Worm (Caenorhabditis elegans) whole organism, L4 larva: ENCODE measurements around the gene lgc-20.
A peak's percentile ranks its signal among the peaks of the same experiment; 100 is the strongest.

Experiments
- D1046.2 ChIP-seq: fragments of 200-800 bp; sonication (Bioruptor generic); IDR thresholded peaks from 2 replicates; pipeline ENCODE4 v1.3.6; 2022; ENCODE audit warnings: missing genetic modification characterization, missing compliant biosample characterization
- F44E2.7 ChIP-seq: fragments of 200-800 bp; sonication (Bioruptor generic); IDR thresholded peaks from 2 replicates; pipeline ENCODE4 v2.1.2; 2022; ENCODE audit warnings: missing genetic modification characterization, missing compliant biosample characterization
- F49E8.2 ChIP-seq: sonication (generic microtip); optimal IDR thresholded peaks from 2 replicates; lab custom pipeline; 2016; ENCODE audit warnings: missing compliant biosample characterization, mild to moderate bottlenecking, missing genetic modification characterization, borderline replicate concordance
- R02D3.7 ChIP-seq: fragments of 150-350 bp; sonication (generic microtip); optimal IDR thresholded peaks from 3 replicates; lab custom pipeline; 2014; ENCODE audit warnings: missing biosample characterization, missing genetic modification characterization
- Y105C5A.15 ChIP-seq: fragments of 200-800 bp; sonication (Bioruptor generic); IDR thresholded peaks from 2 replicates; pipeline ENCODE4 v1.3.6; 2022; ENCODE audit warnings: missing genetic modification characterization, missing compliant biosample characterization
- Y5F2A.4 ChIP-seq: fragments of 200-800 bp; sonication (Bioruptor generic); optimal IDR thresholded peaks from 2 replicates; lab custom pipeline; 2018; ENCODE audit warnings: mild to moderate bottlenecking, missing genetic modification characterization, missing compliant biosample characterization
- Y75B8A.6 ChIP-seq: fragments of 200-800 bp; sonication (Bioruptor generic); IDR thresholded peaks from 2 replicates; pipeline ENCODE4 v1.3.6; 2022; ENCODE audit warnings: missing genetic modification reagents, missing genetic modification characterization, missing compliant biosample characterization
- ZK337.2 ChIP-seq: fragments of 200-800 bp; sonication (Bioruptor generic); IDR thresholded peaks from 2 replicates; pipeline ENCODE4 v1.3.6; 2022; ENCODE audit warnings: missing genetic modification reagents, missing genetic modification characterization, missing compliant biosample characterization
- aha-1 ChIP-seq: fragments of 150-350 bp; peaks from one replicate; lab custom pipeline; 2014; ENCODE audit warnings: missing biosample characterization, missing genetic modification characterization
- aly-2 ChIP-seq: sonication (generic microtip); optimal IDR thresholded peaks from 2 replicates; lab custom pipeline; 2018; ENCODE audit warnings: missing biosample characterization, missing genetic modification characterization
- ama-1 ChIP-seq: fragments of 150-350 bp; optimal IDR thresholded peaks from 2 replicates; lab custom pipeline; 2014; ENCODE audit warnings: inconsistent platforms, mixed read lengths
- ceh-28 ChIP-seq: fragments of 150-350 bp; optimal IDR thresholded peaks from 2 replicates; lab custom pipeline; 2014; ENCODE audit warnings: missing biosample characterization, missing genetic modification reagents, missing genetic modification characterization
- ceh-32 ChIP-seq: sonication (generic microtip); optimal IDR thresholded peaks from 2 replicates; lab custom pipeline; 2016; ENCODE audit warnings: mild to moderate bottlenecking, missing genetic modification characterization, missing compliant biosample characterization; ENCODE audit not compliant: poor library complexity
- ceh-44 ChIP-seq: fragments of 200-800 bp; sonication (Bioruptor generic); IDR thresholded peaks from 2 replicates; pipeline ENCODE4 v1.3.6; 2022; ENCODE audit warnings: missing genetic modification reagents, missing genetic modification characterization, missing compliant biosample characterization
- ces-1 ChIP-seq: fragments of 150-350 bp; sonication (generic microtip); optimal IDR thresholded peaks from 4 replicates; lab custom pipeline; 2014; ENCODE audit warnings: missing biosample characterization, missing genetic modification reagents, missing genetic modification characterization
- cey-2 ChIP-seq: sonication (generic microtip); optimal IDR thresholded peaks from 3 replicates; lab custom pipeline; 2017; ENCODE audit warnings: missing genetic modification characterization, mild to moderate bottlenecking, missing compliant biosample characterization, antibody characterized with exemption, borderline replicate concordance; ENCODE audit not compliant: insufficient read depth
- daf-16 ChIP-seq, 3 experiments: sonication (generic microtip); optimal IDR thresholded peaks; 2 replicates each; lab custom pipeline; 2016 to 2017; ENCODE audit warnings: missing genetic modification characterization in 3 of 3, missing genetic modification reagents in 3 of 3, mild to moderate bottlenecking in 2 of 3, missing compliant biosample characterization in 2 of 3, missing biosample characterization in 1 of 3, moderate library complexity in 1 of 3
- dmd-6 ChIP-seq: fragments of 200-800 bp; sonication (Bioruptor generic); IDR thresholded peaks from 2 replicates; pipeline ENCODE4 v1.3.6; 2022; ENCODE audit warnings: missing genetic modification reagents, missing genetic modification characterization, missing compliant biosample characterization
- fos-1 ChIP-seq: fragments of 150-350 bp; optimal IDR thresholded peaks from 2 replicates; lab custom pipeline; 2014; ENCODE audit warnings: missing biosample characterization, missing genetic modification characterization
- gei-8 ChIP-seq: fragments of 200-800 bp; sonication (Bioruptor generic); optimal IDR thresholded peaks from 2 replicates; lab custom pipeline; 2018; ENCODE audit warnings: mild to moderate bottlenecking, missing genetic modification characterization, missing compliant biosample characterization
- hlh-11 ChIP-seq: fragments of 200-800 bp; sonication (Bioruptor generic); optimal IDR thresholded peaks from 2 replicates; lab custom pipeline; 2018; ENCODE audit warnings: mild to moderate bottlenecking, missing genetic modification characterization, missing compliant biosample characterization
- hmg-1.1 ChIP-seq: fragments of 200-800 bp; sonication (Bioruptor generic); IDR thresholded peaks from 2 replicates; pipeline ENCODE4 v1.3.6; 2022; ENCODE audit warnings: missing genetic modification reagents, missing genetic modification characterization, missing compliant biosample characterization
- jun-1 ChIP-seq: fragments of 150-350 bp; optimal IDR thresholded peaks from 2 replicates; lab custom pipeline; 2014; ENCODE audit warnings: missing biosample characterization, missing genetic modification reagents, missing genetic modification characterization
- lim-7 ChIP-seq: fragments of 200-800 bp; sonication (Bioruptor generic); IDR thresholded peaks from 2 replicates; pipeline ENCODE4 v1.3.6; 2022; ENCODE audit warnings: missing genetic modification characterization, missing compliant biosample characterization
- lin-29 ChIP-seq: fragments of 200-800 bp; sonication (Bioruptor generic); IDR thresholded peaks from 2 replicates; pipeline ENCODE4 v1.3.6; 2022; ENCODE audit warnings: missing genetic modification reagents, missing genetic modification characterization, missing compliant biosample characterization
- lin-39 ChIP-seq: fragments of 150-350 bp; optimal IDR thresholded peaks from 2 replicates; lab custom pipeline; 2014; ENCODE audit warnings: missing biosample characterization, missing genetic modification reagents, missing genetic modification characterization
- lir-3 ChIP-seq: sonication (generic microtip); optimal IDR thresholded peaks from 2 replicates; lab custom pipeline; 2016; ENCODE audit warnings: mild to moderate bottlenecking, missing genetic modification characterization, missing compliant biosample characterization
- madf-5 ChIP-seq, 2 experiments: fragments of 200-800 bp; sonication (Bioruptor generic); IDR thresholded peaks; 2 replicates each; pipeline ENCODE4 v1.3.6; 2022; ENCODE audit warnings: missing compliant biosample characterization in 2 of 2, missing genetic modification characterization in 2 of 2
- mdl-1 ChIP-seq, 2 experiments: fragments of 150-350 bp in 1 of 2; sonication (generic microtip) in 1 of 2; optimal IDR thresholded peaks; 2 replicates each; lab custom pipeline; 2014 to 2017; ENCODE audit warnings: missing biosample characterization in 2 of 2, missing genetic modification characterization in 2 of 2
- mep-1 ChIP-seq: fragments of 150-350 bp; sonication (generic microtip); optimal IDR thresholded peaks from 3 replicates; lab custom pipeline; 2014; ENCODE audit warnings: missing biosample characterization, missing genetic modification characterization
- mes-2 ChIP-seq: sonication (generic microtip); optimal IDR thresholded peaks from 2 replicates; lab custom pipeline; 2016; ENCODE audit warnings: missing genotype, mild to moderate bottlenecking, missing genetic modification characterization, missing compliant biosample characterization; ENCODE audit not compliant: poor library complexity, severe bottlenecking
- mxl-2 ChIP-seq: fragments of 200-800 bp; sonication (Bioruptor generic); conservative IDR thresholded peaks from 2 replicates; pipeline ENCODE4 v1.3.6; 2022; ENCODE audit warnings: missing genetic modification reagents, missing genetic modification characterization, missing compliant biosample characterization
- mxl-3 ChIP-seq: fragments of 200-800 bp; sonication (Bioruptor generic); optimal IDR thresholded peaks from 2 replicates; lab custom pipeline; 2018; ENCODE audit warnings: mild to moderate bottlenecking, missing genetic modification characterization, missing compliant biosample characterization
- nhr-102 ChIP-seq: sonication (generic microtip); optimal IDR thresholded peaks from 2 replicates; lab custom pipeline; 2016; ENCODE audit warnings: mild to moderate bottlenecking, missing genetic modification characterization, moderate library complexity, missing compliant biosample characterization
- nhr-11 ChIP-seq: fragments of 150-350 bp; optimal IDR thresholded peaks from 2 replicates; lab custom pipeline; 2014; ENCODE audit warnings: missing biosample characterization, missing genetic modification characterization
- nhr-111 ChIP-seq: fragments of 200-800 bp; sonication (Bioruptor generic); optimal IDR thresholded peaks from 2 replicates; lab custom pipeline; 2018; ENCODE audit warnings: mild to moderate bottlenecking, missing genetic modification characterization, missing compliant biosample characterization
- nhr-48 ChIP-seq: sonication (generic microtip); optimal IDR thresholded peaks from 2 replicates; lab custom pipeline; 2016; ENCODE audit warnings: mild to moderate bottlenecking, missing genetic modification characterization, missing compliant biosample characterization
- pha-4 ChIP-seq, 2 experiments: fragments of 150-350 bp in 1 of 2; fragments of 200-800 bp in 1 of 2; sonication (Bioruptor generic) in 1 of 2; IDR thresholded peaks in 1 of 2; optimal IDR thresholded peaks in 1 of 2; 2 replicates each; pipeline versions ENCODE4 v1.3.6 to Lab custom; 2014 to 2022; ENCODE audit warnings: missing genetic modification characterization in 2 of 2, missing genetic modification reagents in 2 of 2, missing biosample characterization in 1 of 2, missing compliant biosample characterization in 1 of 2
- rbr-2 ChIP-seq: sonication (generic microtip); optimal IDR thresholded peaks from 2 replicates; lab custom pipeline; 2016; ENCODE audit warnings: missing genotype, missing genetic modification characterization, missing compliant biosample characterization
- saeg-2 ChIP-seq: fragments of 200-800 bp; sonication (Bioruptor generic); IDR thresholded peaks from 2 replicates; pipeline ENCODE4 v1.3.6; 2022; ENCODE audit warnings: missing genetic modification reagents, missing genetic modification characterization, missing compliant biosample characterization
- skn-1 ChIP-seq: fragments of 150-350 bp; optimal IDR thresholded peaks from 2 replicates; lab custom pipeline; 2014; ENCODE audit warnings: missing biosample characterization, missing genetic modification characterization
- snpc-4 ChIP-seq: fragments of 150-350 bp; optimal IDR thresholded peaks from 2 replicates; lab custom pipeline; 2014; ENCODE audit warnings: missing biosample characterization, missing genetic modification characterization
- spr-1 ChIP-seq: sonication (generic microtip); optimal IDR thresholded peaks from 2 replicates; lab custom pipeline; 2016; ENCODE audit warnings: mild to moderate bottlenecking, missing genetic modification characterization, missing compliant biosample characterization
- tag-97 ChIP-seq: fragments of 200-800 bp; sonication (Bioruptor generic); IDR thresholded peaks from 2 replicates; pipeline ENCODE4 v1.3.6; 2022; ENCODE audit warnings: missing genetic modification characterization, missing compliant biosample characterization
- unc-130 ChIP-seq: sonication (generic microtip); optimal IDR thresholded peaks from 2 replicates; lab custom pipeline; 2016; ENCODE audit warnings: missing genetic modification reagents, missing genetic modification characterization, missing compliant biosample characterization
- unc-62 ChIP-seq, 3 experiments: fragments of 150-350 bp in 1 of 3; sonication (generic microtip); optimal IDR thresholded peaks in 2 of 3; peaks in 1 of 3; 1 replicate in 1 of 3; 2 replicates in 2 of 3; lab custom pipeline; 2014 to 2017; ENCODE audit warnings: missing biosample characterization in 3 of 3, missing genetic modification characterization in 3 of 3, missing genetic modification reagents in 3 of 3, missing genotype in 1 of 3
- vab-7 ChIP-seq: fragments of 200-800 bp; sonication (Bioruptor generic); IDR thresholded peaks from 2 replicates; pipeline ENCODE4 v1.3.6; 2022; ENCODE audit warnings: missing genetic modification reagents, missing genetic modification characterization, missing compliant biosample characterization
- zfp-3 ChIP-seq: fragments of 200-800 bp; sonication (Bioruptor generic); conservative IDR thresholded peaks from 2 replicates; pipeline ENCODE4 v1.3.6; 2022; ENCODE audit warnings: missing genetic modification reagents, missing genetic modification characterization, missing compliant biosample characterization
- ztf-11 ChIP-seq: fragments of 150-350 bp; optimal IDR thresholded peaks from 2 replicates; lab custom pipeline; 2014; ENCODE audit warnings: missing biosample characterization, missing genetic modification characterization

Gene lgc-20

ce11 chrII:11290109-11290784, 53.2 kb downstream of the lgc-20 start, which contains the start of gene C47G2.3 (continued):
- no peak for TF ChIP-seq snpc-4 (tag; lab: Kevin White, UChicago)
- no peak for TF ChIP-seq lir-3 (tag; lab: Kevin White, UChicago)
- no peak for TF ChIP-seq D1046.2 (GFP tag; lab: Robert Waterston, UW)
- TF ChIP-seq ceh-32: no peak
- TF ChIP-seq nhr-11: no peak
- TF ChIP-seq aly-2: no peak
- no peak for TF ChIP-seq ces-1 (GFP tag; lab: Kevin White, UChicago)
- no peak for TF ChIP-seq fos-1 (tag; lab: Kevin White, UChicago)
- TF ChIP-seq Y5F2A.4 (GFP tag; lab: Kevin White, UChicago): no peak
- no peak for TF ChIP-seq saeg-2 (GFP tag; lab: Robert Waterston, UW)
- TF ChIP-seq cey-2 (tag; lab: Kevin White, UChicago): no peak
- TF ChIP-seq pha-4 (GFP tag; IDR thresholded peaks at IDR 0.05; lab: Robert Waterston, UW): no peak
- TF ChIP-seq pha-4 (tag; optimal IDR thresholded peaks at IDR 0.05; lab: Kevin White, UChicago): no peak
- TF ChIP-seq mes-2: peak; percentile 96
- TF ChIP-seq skn-1 (tag; lab: Kevin White, UChicago): no peak
- peak; percentile 79 for TF ChIP-seq ZK337.2 (GFP tag; lab: Robert Waterston, UW)
- no peak for TF ChIP-seq zfp-3 (GFP tag; lab: Robert Waterston, UW)
- no peak for TF ChIP-seq mxl-2
- TF ChIP-seq madf-5 (GFP tag; IDR thresholded peaks at IDR 0.05; lab: Robert Waterston, UW): no peak
- TF ChIP-seq Y75B8A.6: no peak
- no peak for TF ChIP-seq ceh-44
- TF ChIP-seq dmd-6 (GFP tag; lab: Robert Waterston, UW): peak; percentile 51
- TF ChIP-seq lim-7 (GFP tag; lab: Robert Waterston, UW): no peak
- peak; percentile 25 for TF ChIP-seq rbr-2 (tag; lab: Kevin White, UChicago)
- TF ChIP-seq daf-16 (GFP tag; optimal IDR thresholded peaks at IDR 0.05; lab: Kevin White, UChicago): no peak
- peak; percentile 32 for TF ChIP-seq daf-16 (tag; optimal IDR thresholded peaks at IDR 0.05; lab: Kevin White, UChicago)
- TF ChIP-seq gei-8 (GFP tag; lab: Kevin White, UChicago): no peak
- no peak for TF ChIP-seq ama-1
- no peak for TF ChIP-seq lin-39 (tag; lab: Kevin White, UChicago)
- 0 out of 2 replicates have a peak, but pooled peaks have one; percentile 39 for TF ChIP-seq Y105C5A.15
- TF ChIP-seq mep-1 (tag; lab: Kevin White, UChicago): peak; percentile 55
- TF ChIP-seq hlh-11: peak; percentile 27
- peak; percentile 75 for TF ChIP-seq unc-130
- TF ChIP-seq ztf-11 (tag; lab: Kevin White, UChicago): no peak
- TF ChIP-seq hmg-1.1 (GFP tag; lab: Robert Waterston, UW): no peak
- TF ChIP-seq mxl-3 (GFP tag; lab: Kevin White, UChicago): no peak
- TF ChIP-seq vab-7 (GFP tag; lab: Robert Waterston, UW): no peak
- no peak for TF ChIP-seq R02D3.7 (tag; lab: Kevin White, UChicago)
- no peak for TF ChIP-seq jun-1
- TF ChIP-seq mdl-1 (tag; optimal IDR thresholded peaks at IDR 0.05; lab: Kevin White, UChicago): no peak
- no peak for TF ChIP-seq ceh-28 (tag; lab: Kevin White, UChicago)
- no peak for TF ChIP-seq lin-29 (GFP tag; lab: Robert Waterston, UW)
- TF ChIP-seq nhr-48: no peak
- TF ChIP-seq F44E2.7 (GFP tag; lab: Robert Waterston, UW): no peak
- peak; percentile 47 for TF ChIP-seq aha-1
- no peak for TF ChIP-seq F49E8.2
- no peak for TF ChIP-seq tag-97 (GFP tag; lab: Robert Waterston, UW)
- no peak for TF ChIP-seq spr-1 (tag; lab: Kevin White, UChicago)
- no peak for TF ChIP-seq nhr-111 (GFP tag; lab: Kevin White, UChicago)
- peak; percentile 2 for TF ChIP-seq nhr-102 (tag; lab: Kevin White, UChicago)
- TF ChIP-seq unc-62 (GFP tag; optimal IDR thresholded peaks at IDR 0.05 in 1 of 2; lab: Kevin White, UChicago): no peak
- no peak for TF ChIP-seq unc-62 (tag; optimal IDR thresholded peaks at IDR 0.05; lab: Kevin White, UChicago)
